Fruit fly (Drosophila melanogaster): ENCODE results near the gene CG42692.
A peak's percentile ranks its signal among the peaks of the same experiment; 100 is the strongest.

CG42692 gene

dm6 chr2L:14022130-14022735, 14.3 kb downstream of the CG42692 start (continued):
- peak; percentile 90 for TF ChIP-seq dsx (GFP tag; optimal IDR thresholded peaks at IDR 0.05; ENCODE audit: poor library complexity, severe bottlenecking)
- TF ChIP-seq salr (GFP tag; optimal IDR thresholded peaks at IDR 0.05), result peak in 1 of 2 experiments; percentile 87
- peak; percentile 64 for TF ChIP-seq CG16779 (tag; optimal IDR thresholded peaks at IDR 0.05)
- peak; percentile 68 for TF ChIP-seq pdm3 (GFP tag; optimal IDR thresholded peaks at IDR 0.05)
- peak; percentile 70 for TF ChIP-seq CG6808 (GFP tag; optimal IDR thresholded peaks at IDR 0.05)
- no peak for TF ChIP-seq fd85E (GFP tag; optimal IDR thresholded peaks at IDR 0.05)
- TF ChIP-seq Smox (GFP tag; optimal IDR thresholded peaks at IDR 0.05), result peak; percentile 42
- peak; percentile 96 for TF ChIP-seq eg (GFP tag; IDR thresholded peaks at IDR 0.05)

dm6 chr2L:14023136-14024050, 15.5 kb downstream of the CG42692 start:
- peak; percentile 57 for TF ChIP-seq Hr4 (GFP tag; optimal IDR thresholded peaks at IDR 0.05)
- TF ChIP-seq Met (GFP tag; optimal IDR thresholded peaks at IDR 0.05), result peak; percentile 2
- no peak for TF ChIP-seq CG6808 (GFP tag; optimal IDR thresholded peaks at IDR 0.05)
- peak; percentile 26 for TF ChIP-seq pdm3 (GFP tag; optimal IDR thresholded peaks at IDR 0.05)
- no peak for TF ChIP-seq CG7368 (GFP tag; optimal IDR thresholded peaks at IDR 0.05)
- no peak for TF ChIP-seq Hr38 (GFP tag; optimal IDR thresholded peaks at IDR 0.05)
- no peak for TF ChIP-seq Hr39 (GFP tag; optimal IDR thresholded peaks at IDR 0.05)
- TF ChIP-seq Eip78C (GFP tag), result peak; percentile 89
- peak; percentile 35 for TF ChIP-seq OdsH (GFP tag; optimal IDR thresholded peaks at IDR 0.05)
- TF ChIP-seq fd85E (GFP tag; optimal IDR thresholded peaks at IDR 0.05), result no peak
- TF ChIP-seq CG16779 (tag; optimal IDR thresholded peaks at IDR 0.05), result no peak
- peak; percentile 17 for TF ChIP-seq achi (GFP tag; optimal IDR thresholded peaks at IDR 0.05)
- TF ChIP-seq CG3032 (tag; optimal IDR thresholded peaks at IDR 0.05), result peak; percentile 47
- TF ChIP-seq CG6276 (GFP tag; optimal IDR thresholded peaks at IDR 0.05), result peak; percentile 49
- TF ChIP-seq Blimp-1 (GFP tag; optimal IDR thresholded peaks at IDR 0.05), result no peak
- peak; percentile 34 for TF ChIP-seq Gug (GFP tag; IDR thresholded peaks at IDR 0.05)
- TF ChIP-seq acj6 (GFP tag; optimal IDR thresholded peaks at IDR 0.05), result peak; percentile 17
- peak; percentile 15 for TF ChIP-seq CG10631 (GFP tag; optimal IDR thresholded peaks at IDR 0.05)
- TF ChIP-seq CG4318 (GFP tag; optimal IDR thresholded peaks at IDR 0.05), result peak; percentile 60
- no peak for TF ChIP-seq CG34406 (GFP tag; optimal IDR thresholded peaks at IDR 0.05)
- TF ChIP-seq CG15336 (GFP tag; IDR thresholded peaks at IDR 0.05), result peak; percentile 62
- no peak for TF ChIP-seq Smox (GFP tag; optimal IDR thresholded peaks at IDR 0.05)
- peak; percentile 87 for TF ChIP-seq svp (GFP tag)
- TF ChIP-seq Sox102F (GFP tag; optimal IDR thresholded peaks at IDR 0.05), result no peak
- TF ChIP-seq salr (GFP tag; optimal IDR thresholded peaks at IDR 0.05), result peak in 1 of 2 experiments; percentile 21
- TF ChIP-seq fd59A (GFP tag; optimal IDR thresholded peaks at IDR 0.05), result no peak
- no peak for TF ChIP-seq Eip75B (GFP tag; optimal IDR thresholded peaks at IDR 0.05)
- TF ChIP-seq Ets96B (tag; optimal IDR thresholded peaks at IDR 0.05), result peak; percentile 47
- TF ChIP-seq CG6163 (GFP tag; IDR thresholded peaks at IDR 0.05), result peak; percentile 7
- TF ChIP-seq Eip93F (GFP tag; optimal IDR thresholded peaks at IDR 0.05), result no peak
- TF ChIP-seq spab (GFP tag; optimal IDR thresholded peaks at IDR 0.05), result no peak
- no peak for TF ChIP-seq CG11294 (GFP tag; IDR thresholded peaks at IDR 0.05)
- peak; percentile 70 for TF ChIP-seq CG32006 (GFP tag; optimal IDR thresholded peaks at IDR 0.05)
- no peak for TF ChIP-seq CG8319 (GFP tag; optimal IDR thresholded peaks at IDR 0.05)
- TF ChIP-seq Sox15 (GFP tag; optimal IDR thresholded peaks at IDR 0.05), result no peak
- no peak for TF ChIP-seq CG8632 (GFP tag; optimal IDR thresholded peaks at IDR 0.05)
- no peak for TF ChIP-seq fkh (GFP tag; optimal IDR thresholded peaks at IDR 0.05)
- peak; percentile 3; the same call in 2 of the 3 replicates for TF ChIP-seq eg (GFP tag; IDR thresholded peaks at IDR 0.05)
- TF ChIP-seq topi (GFP tag; optimal IDR thresholded peaks at IDR 0.05), result no peak
- no peak for TF ChIP-seq CG11762 (GFP tag; optimal IDR thresholded peaks at IDR 0.05; ENCODE audit: insufficient read depth)
- TF ChIP-seq ss (GFP tag; optimal IDR thresholded peaks at IDR 0.05), result no peak
- no peak for TF ChIP-seq CG11902 (GFP tag; optimal IDR thresholded peaks at IDR 0.05)
- TF ChIP-seq CG8119 (GFP tag; IDR thresholded peaks at IDR 0.05), result peak; percentile 64; the same call in 2 of the 3 replicates
